Fruit fly (Drosophila melanogaster) whole organism, adult: ENCODE data around the gene mah.

Source experiments
- CG11617 ChIP-seq: fragments of 200-800 bp; sonication (Bioruptor generic); optimal IDR thresholded peaks from 2 replicates; lab custom pipeline; 2017; ENCODE audit warnings: mild to moderate bottlenecking, missing biosample characterization, missing genetic modification reagents, missing genetic modification characterization
- CG12768 ChIP-seq: fragments of 200-800 bp; sonication (Bioruptor generic); optimal IDR thresholded peaks from 2 replicates; lab custom pipeline; 2017; ENCODE audit warnings: missing biosample characterization, missing genetic modification characterization, mild to moderate bottlenecking, moderate library complexity, missing genetic modification reagents
- CG14711 ChIP-seq: fragments of 200-800 bp; sonication (Bioruptor generic); optimal IDR thresholded peaks from 2 replicates; lab custom pipeline; 2018; ENCODE audit warnings: missing biosample characterization, mild to moderate bottlenecking, missing genetic modification characterization, moderate library complexity
- CG1620 ChIP-seq: fragments of 200-800 bp; sonication (Bioruptor generic); optimal IDR thresholded peaks from 2 replicates; lab custom pipeline; 2016; ENCODE audit warnings: missing biosample characterization, missing genetic modification characterization
- CG33017 ChIP-seq: fragments of 200-800 bp; sonication (Bioruptor generic); optimal IDR thresholded peaks from 2 replicates; lab custom pipeline; 2018; ENCODE audit warnings: missing biosample characterization, mild to moderate bottlenecking, missing genetic modification characterization, moderate library complexity
- CG5204 ChIP-seq: fragments of 200-800 bp; sonication (Bioruptor generic); optimal IDR thresholded peaks from 2 replicates; lab custom pipeline; 2016; ENCODE audit warnings: missing biosample characterization, missing genetic modification characterization
- CG7045 ChIP-seq: fragments of 200-800 bp; sonication (Bioruptor generic); optimal IDR thresholded peaks from 2 replicates; lab custom pipeline; 2017; ENCODE audit warnings: missing biosample characterization, mild to moderate bottlenecking, missing genetic modification characterization
- CG7101 ChIP-seq: fragments of 200-800 bp; sonication (Bioruptor generic); optimal IDR thresholded peaks from 2 replicates; lab custom pipeline; 2018; ENCODE audit warnings: missing biosample characterization, mild to moderate bottlenecking, missing genetic modification characterization, moderate library complexity
- Clk ChIP-seq: fragments of 200-800 bp; sonication (Bioruptor generic); optimal IDR thresholded peaks from 2 replicates; lab custom pipeline; 2017; ENCODE audit warnings: missing biosample characterization, missing genetic modification characterization
- Crg-1 ChIP-seq: fragments of 200-800 bp; sonication (Bioruptor generic); optimal IDR thresholded peaks from 2 replicates; lab custom pipeline; 2016; ENCODE audit warnings: missing biosample characterization, missing genetic modification characterization
- Hr96 ChIP-seq: fragments of 200-800 bp; sonication (Bioruptor generic); optimal IDR thresholded peaks from 2 replicates; lab custom pipeline; 2016; ENCODE audit warnings: missing biosample characterization, missing genetic modification characterization
- Mnt ChIP-seq: fragments of 200-800 bp; sonication (Bioruptor generic); optimal IDR thresholded peaks from 2 replicates; lab custom pipeline; 2016; ENCODE audit warnings: missing biosample characterization, mild to moderate bottlenecking, missing genetic modification characterization
- bab1 ChIP-seq: fragments of 200-800 bp; sonication (Bioruptor generic); optimal IDR thresholded peaks from 3 replicates; lab custom pipeline; 2019; ENCODE audit warnings: missing biosample characterization, mild to moderate bottlenecking, missing genetic modification characterization, moderate library complexity
- cic ChIP-seq: fragments of 200-800 bp; sonication (Bioruptor generic); optimal IDR thresholded peaks from 2 replicates; lab custom pipeline; 2017; ENCODE audit warnings: missing biosample characterization, mild to moderate bottlenecking, missing genetic modification characterization, moderate library complexity
- cnc ChIP-seq, 2 experiments: fragments of >200 bp; optimal IDR thresholded peaks; 2 replicates each; lab custom pipeline; 2017
- kay ChIP-seq: fragments of 200-800 bp; sonication (Bioruptor generic); peaks from one replicate; lab custom pipeline; 2016; ENCODE audit warnings: missing biosample characterization, missing genetic modification characterization, borderline replicate concordance
- ovo ChIP-seq: fragments of 200-800 bp; sonication (Bioruptor generic); optimal IDR thresholded peaks from 2 replicates; lab custom pipeline; 2016; ENCODE audit warnings: missing biosample characterization, missing genetic modification characterization
- pad ChIP-seq: fragments of 200-800 bp; sonication (Bioruptor generic); optimal IDR thresholded peaks from 3 replicates; lab custom pipeline; 2017; ENCODE audit warnings: missing biosample characterization, missing genetic modification characterization, mild to moderate bottlenecking, moderate library complexity, missing genetic modification reagents
- tj ChIP-seq: fragments of 200-800 bp; sonication (Bioruptor generic); optimal IDR thresholded peaks from 3 replicates; lab custom pipeline; 2017; ENCODE audit warnings: missing biosample characterization, mild to moderate bottlenecking, missing genetic modification characterization, moderate library complexity
- toe ChIP-seq: fragments of 200-800 bp; sonication (Bioruptor generic); optimal IDR thresholded peaks from 2 replicates; lab custom pipeline; 2016; ENCODE audit warnings: missing biosample characterization, missing genetic modification characterization

mah gene

dm6 chr3R:24914864-24915263 lies 32.6 kb upstream of the mah start:
- TF ChIP-seq Mnt (no peak), kay (GFP tag; lab: Kevin White, UChicago) (no peak), toe (GFP tag; lab: Kevin White, UChicago) (no peak), tj (GFP tag; lab: Kevin White, UChicago) (no peak), cnc (optimal IDR thresholded peaks at IDR 0.05; lab: Kevin White, UChicago) (no peak), CG5204 (GFP tag; lab: Kevin White, UChicago) (no peak), CG7101 (tag; lab: Kevin White, UChicago) (no peak), CG1620 (GFP tag; lab: Kevin White, UChicago) (no peak), CG33017 (tag; lab: Kevin White, UChicago) (no peak), CG11617 (GFP tag; lab: Kevin White, UChicago) (no peak), Crg-1 (GFP tag; lab: Kevin White, UChicago) (no peak), Clk (no peak), CG12768 (no peak), Hr96 (GFP tag; lab: Kevin White, UChicago) (no peak), CG14711 (tag; lab: Kevin White, UChicago) (no peak), CG7045 (no peak), cic (GFP tag; lab: Kevin White, UChicago) (no peak)

dm6 chr3R:24917814-24918636 lies 29.4 kb upstream of the mah start, which contains the start of the genes PIG-S, sud1 and CG11168:
Gene PIG-S, minus strand, starts transcription at chr3R:24917864.
Gene sud1, minus strand, starts transcription at chr3R:24917864.
Gene CG11168, plus strand, starts transcription at chr3R:24918106.
- TF ChIP-seq CG5204 (GFP tag; lab: Kevin White, UChicago) (no peak), kay (GFP tag; lab: Kevin White, UChicago) (peak; percentile 15), ovo (GFP tag; lab: Kevin White, UChicago) (no peak), CG7101 (tag; lab: Kevin White, UChicago) (peak; percentile 58), Clk (no peak), toe (GFP tag; lab: Kevin White, UChicago) (peak; percentile 51), CG14711 (tag; lab: Kevin White, UChicago) (peak; percentile 52), cic (GFP tag; lab: Kevin White, UChicago) (no peak), Hr96 (GFP tag; lab: Kevin White, UChicago) (peak; percentile 2), bab1 (peak; percentile 44), cnc (optimal IDR thresholded peaks at IDR 0.05; lab: Kevin White, UChicago) (no peak), CG1620 (GFP tag; lab: Kevin White, UChicago) (no peak), CG12768 (no peak), pad (peak; percentile 30), tj (GFP tag; lab: Kevin White, UChicago) (peak; percentile 15), Mnt (peak; percentile 11), CG11617 (GFP tag; lab: Kevin White, UChicago) (peak; percentile 18), CG33017 (tag; lab: Kevin White, UChicago) (peak; percentile 3), Crg-1 (GFP tag; lab: Kevin White, UChicago) (peak; percentile 25), CG7045 (no peak)

- no peak for TF ChIP-seq tj (GFP tag; lab: Kevin White, UChicago)
- TF ChIP-seq ovo (GFP tag; lab: Kevin White, UChicago), result no peak
- no peak for TF ChIP-seq CG11617 (GFP tag; lab: Kevin White, UChicago)
- no peak for TF ChIP-seq toe (GFP tag; lab: Kevin White, UChicago)
- TF ChIP-seq CG12768, result no peak
- TF ChIP-seq bab1, result peak; percentile 29
Measured at dm6 chr3R:24922270-24922669, 25.2 kb upstream of the mah start, which contains the start of gene Mink. Gene Mink, plus strand, starts transcription at chr3R:24922473.

DNA sequence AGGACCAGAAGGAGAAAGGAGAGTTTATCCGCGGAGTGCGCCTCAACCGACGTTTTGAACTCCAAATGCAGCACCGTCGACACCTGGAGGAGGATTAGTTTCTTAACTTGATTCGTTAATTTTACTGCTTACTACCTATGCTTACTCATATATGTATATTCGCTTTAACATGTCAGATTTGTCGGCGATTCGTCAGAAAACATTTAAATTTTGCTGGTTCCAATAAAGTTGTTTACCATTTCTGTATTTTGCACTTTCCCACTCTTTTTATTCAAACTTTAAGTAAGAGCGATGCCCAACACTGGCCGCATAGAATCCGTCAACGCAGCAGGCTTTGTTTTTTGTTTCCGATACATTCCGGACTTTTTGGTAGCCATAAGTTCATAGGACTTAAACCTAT lies 22.5 kb upstream of the mah start, which contains the start of gene Trf4-2:
Gene Trf4-2 (plus strand): TSS at position 301 of the 400 bp plus-strand sequence.
- TF ChIP-seq CG5204 (GFP tag; lab: Kevin White, UChicago) (no peak), pad (no peak), CG11617 (GFP tag; lab: Kevin White, UChicago) (no peak), Hr96 (GFP tag; lab: Kevin White, UChicago) (no peak), tj (GFP tag; lab: Kevin White, UChicago) (no peak), CG12768 (no peak), toe (GFP tag; lab: Kevin White, UChicago) (no peak), ovo (GFP tag; lab: Kevin White, UChicago) (no peak), CG14711 (tag; lab: Kevin White, UChicago) (no peak), CG7045 (no peak)

DNA sequence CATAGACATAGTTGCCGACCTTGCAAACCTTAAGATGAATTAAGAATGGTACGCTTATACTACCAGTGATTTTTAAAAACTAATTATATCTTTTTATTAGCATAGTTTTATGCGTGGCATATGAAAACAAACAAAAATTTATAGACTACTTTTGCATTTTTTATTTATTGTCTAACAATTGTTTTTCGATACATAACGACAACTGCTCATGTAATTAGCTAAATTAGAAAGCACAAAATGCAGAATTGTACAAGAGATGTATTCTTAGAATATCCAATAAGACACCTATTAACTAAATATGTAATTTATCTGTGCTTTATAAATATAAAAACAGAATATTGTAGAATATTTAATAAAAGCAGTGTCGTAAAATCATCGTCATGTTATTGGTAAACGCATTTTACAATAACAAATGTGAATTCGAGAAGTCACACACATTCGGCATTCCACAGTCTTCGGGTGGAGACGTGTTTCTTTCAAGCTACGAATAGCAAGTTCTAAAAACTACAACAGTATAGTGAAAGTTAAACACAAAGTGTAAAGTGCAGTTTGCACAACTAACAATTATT lies 20.6 kb upstream of the mah start:
- TF ChIP-seq CG14711 (tag; lab: Kevin White, UChicago) (peak; percentile 26), bab1 (no peak), CG12768 (no peak)

DNA sequence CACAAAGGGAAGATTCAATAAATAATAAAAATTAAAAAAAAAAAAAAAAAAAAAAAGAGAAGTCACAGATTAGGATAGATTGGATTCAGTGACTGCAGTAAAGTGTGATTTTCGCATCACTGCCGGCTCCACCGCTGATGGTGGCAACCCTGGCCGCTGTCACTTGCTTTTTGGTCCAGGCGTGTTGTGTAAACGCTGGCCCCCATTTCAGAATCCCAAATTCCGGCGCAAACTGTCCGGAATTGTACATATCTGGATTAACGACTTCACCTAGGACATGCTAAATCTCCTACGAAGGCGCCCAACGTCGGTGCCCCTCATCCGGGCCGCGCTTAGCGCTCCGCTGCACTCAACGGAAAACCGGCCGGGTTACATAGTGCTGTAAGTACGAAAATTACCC lies 15.6 kb upstream of the mah start, which contains the start of gene CG11771:
Gene CG11771 (plus strand): TSS at position 155 of the 400 bp plus-strand sequence.
- TF ChIP-seq CG12768 (no peak), ovo (GFP tag; lab: Kevin White, UChicago) (no peak), Mnt (no peak), CG14711 (tag; lab: Kevin White, UChicago) (peak; percentile 86), CG11617 (GFP tag; lab: Kevin White, UChicago) (no peak), Crg-1 (GFP tag; lab: Kevin White, UChicago) (no peak), Clk (no peak), pad (no peak), toe (GFP tag; lab: Kevin White, UChicago) (no peak)
